Fruit fly (Drosophila melanogaster): ENCODE data around the gene Mnat9.

dm6 chr3R:31621814-31622213, 5.9 kb upstream of the Mnat9 start, which contains the start of gene kek6:
- no peak for TF ChIP-seq Myc (optimal IDR thresholded peaks at IDR 0.05)
- TF ChIP-seq foxo (GFP tag; optimal IDR thresholded peaks at IDR 0.05), result no peak
- no peak for TF ChIP-seq CG9705 (GFP tag; optimal IDR thresholded peaks at IDR 0.05)
- TF ChIP-seq OdsH (GFP tag; optimal IDR thresholded peaks at IDR 0.05), result no peak
- no peak for TF ChIP-seq lola (GFP tag; optimal IDR thresholded peaks at IDR 0.05)
- TF ChIP-seq Hr78 (GFP tag; optimal IDR thresholded peaks at IDR 0.05), result no peak
- TF ChIP-seq psq (GFP tag; optimal IDR thresholded peaks at IDR 0.05), result no peak
- no peak for TF ChIP-seq brk (GFP tag; optimal IDR thresholded peaks at IDR 0.05)
- no peak for TF ChIP-seq HLH106 (tag; optimal IDR thresholded peaks at IDR 0.05)
- TF ChIP-seq h (GFP tag; optimal IDR thresholded peaks at IDR 0.05), result no peak
- no peak for TF ChIP-seq Abd-B (GFP tag; optimal IDR thresholded peaks at IDR 0.05)
- TF ChIP-seq fru (GFP tag; optimal IDR thresholded peaks at IDR 0.05), result no peak
- no peak for TF ChIP-seq woc (GFP tag; optimal IDR thresholded peaks at IDR 0.05)
- TF ChIP-seq usp (GFP tag; optimal IDR thresholded peaks at IDR 0.05), result no peak
